Fruit fly (Drosophila melanogaster) whole organism: ENCODE measurements around the gene Gr10b.

ENCODE experiments used
- CG8478 ChIP-seq: fragments of >200 bp; optimal IDR thresholded peaks from 2 replicates; lab custom pipeline; 2018; ENCODE audit warnings: inconsistent platforms
- Dll ChIP-seq: fragments of >200 bp; optimal IDR thresholded peaks from 2 replicates; lab custom pipeline; 2017
- EcR ChIP-seq, 2 experiments: fragments of >200 bp; optimal IDR thresholded peaks; 2 replicates each; lab custom pipeline; 2017; ENCODE audit warnings: missing biosample characterization in 2 of 2, missing genetic modification characterization in 2 of 2, missing genetic modification reagents in 2 of 2
- psq ChIP-seq: fragments of >200 bp; optimal IDR thresholded peaks from 2 replicates; lab custom pipeline; 2017
- usp ChIP-seq: fragments of >200 bp; optimal IDR thresholded peaks from 2 replicates; lab custom pipeline; 2017; ENCODE audit warnings: missing biosample characterization, missing genetic modification characterization, mixed read lengths

DNA sequence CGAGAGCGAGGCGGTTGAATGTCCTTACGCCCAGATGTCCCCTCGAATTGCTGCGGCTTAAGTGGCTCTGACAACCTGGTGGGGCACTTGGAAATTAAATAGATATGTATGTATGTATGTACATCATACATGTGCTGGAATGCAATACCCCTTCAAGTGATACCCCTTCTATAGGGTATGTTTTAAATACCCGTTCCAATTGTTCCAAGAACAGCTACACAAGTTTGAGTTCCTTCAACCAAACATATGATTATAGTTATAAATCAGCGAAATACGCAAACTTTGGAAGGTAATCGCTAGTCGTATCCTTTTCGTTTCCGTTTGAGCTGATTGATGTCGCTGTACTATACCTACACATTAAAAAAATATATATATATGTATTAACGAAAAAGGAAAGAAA is 29.5 kb downstream of the Gr10b start:
- no peak for TF ChIP-seq EcR (GFP tag; optimal IDR thresholded peaks at IDR 0.05; lab: Kevin White, UChicago)
- no peak for TF ChIP-seq psq (lab: Kevin White, UChicago)
- TF ChIP-seq Dll (lab: Kevin White, UChicago), result no peak
- TF ChIP-seq usp (GFP tag; lab: Kevin White, UChicago), result no peak
- no peak for TF ChIP-seq CG8478 (lab: Kevin White, UChicago)
